Worm (Caenorhabditis elegans) whole organism, dauer: ENCODE measurements around the gene copz-1.

ENCODE experiments used
- unc-62 ChIP-seq: sonication (generic microtip); optimal IDR thresholded peaks from 2 replicates; lab custom pipeline; 2017; ENCODE audit warnings: missing biosample characterization, missing genetic modification reagents, missing genetic modification characterization

copz-1 gene

DNA sequence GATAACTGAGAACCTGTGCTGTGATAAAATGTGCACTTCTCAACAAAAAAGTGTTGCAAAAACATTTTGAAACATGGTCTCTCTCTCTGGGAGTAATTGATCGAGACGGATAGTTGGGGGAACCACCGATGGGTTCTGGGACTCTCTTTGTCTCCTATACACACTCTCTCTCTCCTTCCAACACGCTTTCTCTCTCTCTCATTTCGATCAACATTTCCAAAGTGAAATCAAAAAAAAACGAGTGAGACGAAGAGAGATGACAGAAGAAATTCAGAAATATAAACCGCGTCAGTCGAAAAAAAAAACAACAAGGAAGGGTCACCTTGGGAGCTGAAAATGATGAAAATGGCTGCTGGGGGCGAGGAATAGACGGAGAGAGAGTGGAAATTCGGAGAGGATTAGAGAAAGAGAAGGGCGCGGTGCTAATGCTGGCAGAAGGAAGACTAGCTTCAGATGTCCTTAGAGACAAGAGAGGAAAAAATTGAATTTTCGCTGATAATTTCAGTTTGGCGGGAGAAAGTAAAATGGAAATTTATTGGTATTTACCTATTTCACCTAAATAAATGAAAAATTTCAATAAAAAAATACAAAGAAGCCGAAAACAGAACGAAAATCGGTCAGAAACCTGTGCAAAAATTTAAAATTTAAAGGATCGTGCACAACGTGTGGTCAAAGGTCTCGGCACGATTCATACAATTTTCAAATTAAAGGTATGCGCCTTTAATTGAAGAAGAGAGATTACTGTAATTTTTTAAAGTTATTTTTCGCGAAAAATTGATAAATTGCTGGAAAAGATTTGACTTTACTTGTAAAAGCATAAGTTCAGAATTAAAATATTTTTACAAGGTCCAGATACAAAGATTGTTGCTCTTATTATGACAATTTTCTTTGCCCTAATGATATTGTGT, 9.7 kb upstream of the copz-1 start:
- no peak for TF ChIP-seq unc-62 (GFP tag; lab: Kevin White, UChicago)

DNA sequence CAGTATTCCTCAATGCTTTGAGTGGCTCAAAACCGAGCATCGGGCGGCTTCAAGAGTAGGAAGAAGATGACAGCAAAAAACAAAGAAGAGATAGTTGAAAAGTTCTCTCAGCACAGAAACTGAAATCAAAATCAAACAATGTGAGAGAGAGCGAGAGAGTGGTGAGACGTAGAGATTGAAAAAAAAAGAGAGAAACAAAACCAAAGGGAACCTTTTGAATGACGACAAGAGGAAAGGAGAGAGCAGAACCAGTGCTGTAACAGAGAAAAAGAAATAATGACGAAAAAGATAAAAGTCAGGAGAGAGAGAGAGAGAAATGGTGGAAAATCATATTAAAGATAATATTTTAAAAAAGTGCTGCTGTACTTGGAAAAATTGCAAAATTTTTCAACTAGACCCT, 5.5 kb upstream of the copz-1 start:
- no peak for TF ChIP-seq unc-62 (GFP tag; lab: Kevin White, UChicago)

- TF ChIP-seq unc-62 (GFP tag; lab: Kevin White, UChicago): no peak
Measured at ce11 chrII:10868670-10869246, 3.9 kb upstream of the copz-1 start, which contains the start of the genes gmps-1 and cap-2. TSS of gene gmps-1 (minus strand) at chrII:10868720. TSS of gene cap-2 (plus strand) at chrII:10869196.

DNA sequence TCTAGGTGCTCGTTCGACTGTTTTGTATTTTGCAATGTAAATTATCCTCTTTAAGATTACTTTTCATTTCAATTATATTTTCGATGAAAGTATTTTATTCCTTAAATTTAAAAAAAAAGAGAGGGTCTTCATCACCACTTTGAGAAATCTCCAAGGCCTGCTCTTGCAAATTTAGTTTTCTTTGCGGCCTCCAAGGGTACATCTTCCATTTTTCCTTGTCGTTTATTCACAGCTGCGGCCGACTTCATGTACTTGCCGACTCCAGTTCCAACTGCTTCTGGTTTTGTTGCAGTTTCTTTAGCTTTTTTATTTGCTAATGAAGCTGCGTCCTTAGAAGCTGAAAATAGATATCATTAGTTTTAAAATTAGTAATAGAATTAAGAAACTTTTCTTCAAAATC, 2.0 kb upstream of the copz-1 start:
- no peak for TF ChIP-seq unc-62 (GFP tag; lab: Kevin White, UChicago)

- TF ChIP-seq unc-62 (GFP tag; lab: Kevin White, UChicago): no peak
Measured at ce11 chrII:10873631-10874030, 952 bp downstream of the copz-1 start, which contains the start of gene orc-2. TSS of gene orc-2 (plus strand) at chrII:10873931.

DNA sequence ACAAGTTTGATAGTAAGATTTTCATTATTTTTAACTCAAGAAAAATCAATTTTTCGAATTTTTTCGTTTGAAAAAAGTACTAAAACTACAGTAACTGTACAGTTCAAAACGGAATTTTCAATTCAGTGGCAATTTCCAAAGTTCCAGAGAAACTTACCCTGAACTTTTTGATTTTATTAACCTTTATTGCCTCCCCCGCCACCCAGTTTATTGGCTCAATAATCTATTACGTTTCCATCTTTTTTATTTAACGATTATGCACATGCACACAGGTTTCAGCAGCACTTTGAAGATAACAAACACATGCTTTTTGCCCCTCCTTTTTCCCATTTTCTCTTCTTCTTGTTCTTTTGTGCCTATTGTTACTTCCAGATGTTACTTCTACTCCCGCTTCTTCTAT, 7.9 kb downstream of the copz-1 start, which contains the start of gene lurp-1:
lurp-1 (plus strand) TSS at position 301 of the 400 bp plus-strand sequence.
- no peak for TF ChIP-seq unc-62 (GFP tag; lab: Kevin White, UChicago)

DNA sequence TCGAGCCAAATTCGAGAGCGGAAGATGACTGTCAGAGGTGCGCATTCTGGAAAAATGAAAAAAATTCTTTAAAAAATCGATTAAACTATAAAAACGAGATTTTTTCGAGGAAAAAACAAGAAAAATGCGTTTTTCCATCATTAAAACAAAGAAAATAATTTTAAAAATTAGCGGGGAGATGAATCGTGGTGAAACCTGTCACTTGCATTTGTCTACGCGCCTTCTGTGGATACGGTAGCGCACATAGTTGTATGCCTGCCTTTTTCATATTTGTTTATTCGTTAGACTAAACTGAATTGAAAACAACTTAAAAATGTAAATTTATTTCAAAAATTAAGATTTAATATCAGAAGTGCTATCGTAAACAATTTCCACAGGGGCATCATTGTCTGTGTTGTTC, 11.7 kb downstream of the copz-1 start, which contains the start of gene egg-3:
egg-3 (minus strand) TSS at position 46 of the 400 bp plus-strand sequence.
- no peak for TF ChIP-seq unc-62 (GFP tag; lab: Kevin White, UChicago)

ce11 chrII:10885250-10885649, 12.6 kb downstream of the copz-1 start:
- TF ChIP-seq unc-62 (GFP tag; lab: Kevin White, UChicago): no peak

DNA sequence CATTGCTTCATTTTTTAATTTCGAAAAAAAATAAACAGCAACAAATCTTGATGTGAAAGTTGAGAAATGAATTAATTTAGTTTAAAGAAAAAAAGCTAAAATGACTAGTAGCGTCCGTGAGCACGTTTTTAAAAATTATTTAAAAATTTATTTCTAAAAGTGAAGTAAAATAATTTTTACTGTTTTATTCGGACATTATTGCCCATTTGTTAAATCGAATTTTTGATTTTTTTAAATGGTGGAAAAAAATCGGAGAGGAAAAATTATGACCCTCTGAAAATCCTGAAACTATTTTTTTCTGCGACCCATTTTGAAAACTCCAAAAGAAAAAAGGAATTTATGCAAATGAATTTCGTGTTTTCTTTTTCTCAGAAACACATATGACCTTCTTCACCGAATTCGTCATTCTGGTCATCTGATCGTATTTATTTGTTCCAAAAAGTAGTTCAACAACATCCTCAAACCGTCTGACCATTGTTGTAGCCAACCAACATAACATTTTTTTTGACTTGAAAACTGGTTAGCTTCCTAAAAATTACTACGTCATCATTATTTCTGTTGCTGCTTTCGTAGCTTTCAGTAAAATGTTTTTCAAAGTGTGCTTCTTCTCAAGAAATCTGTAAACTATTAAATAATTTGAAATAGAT, 13.3 kb downstream of the copz-1 start, which contains the start of gene F44F4.3:
F44F4.3 (minus strand) TSS at position 51 of the 647 bp plus-strand sequence.
- no peak for TF ChIP-seq unc-62 (GFP tag; lab: Kevin White, UChicago)

DNA sequence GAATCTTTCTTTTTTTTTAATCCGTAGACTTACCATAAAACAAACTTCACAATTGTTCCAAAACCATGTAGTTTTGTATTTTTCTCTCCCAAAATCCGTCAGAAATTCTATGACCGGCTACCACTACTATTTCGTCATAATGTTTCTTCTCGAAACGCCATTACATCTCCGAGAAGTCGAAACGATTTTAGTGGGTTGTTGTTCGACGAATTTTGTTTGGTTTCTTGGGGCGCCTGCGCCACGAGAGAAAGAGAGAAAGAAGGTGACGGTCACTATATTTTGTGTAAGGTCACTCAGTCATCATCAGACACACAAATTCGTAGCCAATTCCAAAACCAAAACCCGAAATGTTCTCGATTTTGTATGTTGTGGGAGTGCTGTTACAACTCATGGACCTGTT, 14.4 kb downstream of the copz-1 start:
- TF ChIP-seq unc-62 (GFP tag; lab: Kevin White, UChicago): no peak

ce11 chrII:10888979-10889378, 16.3 kb downstream of the copz-1 start, which contains the start of gene ptr-8:
TSS of gene ptr-8 (plus strand) at chrII:10889279.
- TF ChIP-seq unc-62 (GFP tag; lab: Kevin White, UChicago): no peak

- no peak for TF ChIP-seq unc-62 (GFP tag; lab: Kevin White, UChicago)
Measured at ce11 chrII:10894996-10895395, 22.3 kb downstream of the copz-1 start, which contains the start of gene sra-10. TSS of gene sra-10 (minus strand) at chrII:10895096.

ce11 chrII:10895959-10896358, 23.3 kb downstream of the copz-1 start:
- no peak for TF ChIP-seq unc-62 (GFP tag; lab: Kevin White, UChicago)

- TF ChIP-seq unc-62 (GFP tag; lab: Kevin White, UChicago): no peak
Measured at ce11 chrII:10898998-10899397, 26.3 kb downstream of the copz-1 start.

ce11 chrII:10902104-10902503, 29.4 kb downstream of the copz-1 start, which contains the start of gene gly-1:
TSS of gene gly-1 (minus strand) at chrII:10902204.
- no peak for TF ChIP-seq unc-62 (GFP tag; lab: Kevin White, UChicago)
